Fruit fly (Drosophila melanogaster) whole organism, prepupa: ENCODE results near the gene obst-H.

Experiments
- CG8119 ChIP-seq: fragments of 200-800 bp; sonication (Bioruptor generic); IDR thresholded peaks from 3 replicates; pipeline ENCODE4 v1.3.6; 2022; ENCODE audit warnings: missing biosample characterization, missing genetic modification characterization
- CG8319 ChIP-seq: fragments of 200-800 bp; sonication (Bioruptor generic); optimal IDR thresholded peaks from 3 replicates; lab custom pipeline; 2016; ENCODE audit warnings: missing biosample characterization, missing genetic modification characterization

dm6 chr3L:15506174-15506926, 22.7 kb downstream of the obst-H start:
- TF ChIP-seq CG8119 (GFP tag; lab: Robert Waterston, UW) (no peak), CG8319 (GFP tag; lab: Kevin White, UChicago) (no peak)
